Worm (Caenorhabditis elegans) whole organism, L2 larva: Measurements from ENCODE around the gene F20D6.11.

Experiments
- ZK546.5 ChIP-seq: sonication (generic microtip); optimal IDR thresholded peaks from 2 replicates; lab custom pipeline; 2017; ENCODE audit warnings: missing biosample characterization, missing genetic modification characterization
- ceh-82 ChIP-seq: fragments of 150-350 bp; optimal IDR thresholded peaks from 2 replicates; lab custom pipeline; 2014; ENCODE audit warnings: missing biosample characterization, missing genetic modification characterization
- crh-2 ChIP-seq: sonication (generic microtip); optimal IDR thresholded peaks from 2 replicates; lab custom pipeline; 2017; ENCODE audit warnings: missing biosample characterization, missing genetic modification characterization
- dmd-4 ChIP-seq: sonication (generic microtip); optimal IDR thresholded peaks from 2 replicates; lab custom pipeline; 2017; ENCODE audit warnings: missing biosample characterization, missing genetic modification characterization
- egl-27 ChIP-seq: sonication (generic microtip); optimal IDR thresholded peaks from 3 replicates; lab custom pipeline; 2017; ENCODE audit warnings: missing biosample characterization, missing genetic modification reagents, missing genetic modification characterization
- fos-1 ChIP-seq: fragments of 150-350 bp; optimal IDR thresholded peaks from 2 replicates; lab custom pipeline; 2014; ENCODE audit warnings: missing biosample characterization, missing genetic modification characterization
- mab-5 ChIP-seq: fragments of 150-350 bp; optimal IDR thresholded peaks from 2 replicates; lab custom pipeline; 2014; ENCODE audit warnings: missing biosample characterization, missing genetic modification characterization
- nhr-129 ChIP-seq: fragments of 150-350 bp; optimal IDR thresholded peaks from 2 replicates; lab custom pipeline; 2014; ENCODE audit warnings: missing biosample characterization, missing genetic modification characterization
- skn-1 ChIP-seq: sonication (generic microtip); optimal IDR thresholded peaks from 2 replicates; lab custom pipeline; 2017; ENCODE audit warnings: missing biosample characterization, missing genetic modification characterization
- unc-39 ChIP-seq: fragments of 150-350 bp; optimal IDR thresholded peaks from 2 replicates; lab custom pipeline; 2014; ENCODE audit warnings: missing biosample characterization, missing genetic modification characterization
- zag-1 ChIP-seq: fragments of 150-350 bp; optimal IDR thresholded peaks from 2 replicates; lab custom pipeline; 2014; ENCODE audit warnings: missing biosample characterization, missing genetic modification characterization

ce11 chrV:8206931-8207330, 8.0 kb upstream of the F20D6.11 start, which contains the start of gene timp-1:
- no peak for TF ChIP-seq unc-39
- no peak for TF ChIP-seq nhr-129 (tag; lab: Kevin White, UChicago)
- no peak for TF ChIP-seq ceh-82
- TF ChIP-seq skn-1 (tag; lab: Kevin White, UChicago), result no peak
- TF ChIP-seq mab-5 (tag; lab: Kevin White, UChicago), result no peak
- no peak for TF ChIP-seq fos-1
- no peak for TF ChIP-seq ZK546.5 (tag; lab: Kevin White, UChicago)
- no peak for TF ChIP-seq egl-27 (tag; lab: Kevin White, UChicago)
- no peak for TF ChIP-seq zag-1 (tag; lab: Kevin White, UChicago)
- TF ChIP-seq dmd-4, result no peak
- TF ChIP-seq crh-2 (tag; lab: Kevin White, UChicago), result no peak
